Worm (Caenorhabditis elegans) whole organism, L2 larva: ENCODE data around the gene fbxb-72.

Source experiments
- C34F6.9 ChIP-seq: fragments of 150-350 bp; optimal IDR thresholded peaks from 2 replicates; lab custom pipeline; 2014; ENCODE audit warnings: missing biosample characterization, missing genetic modification characterization
- F13H6.1 ChIP-seq: sonication (generic microtip); optimal IDR thresholded peaks from 2 replicates; lab custom pipeline; 2016; ENCODE audit warnings: missing genetic modification characterization, missing compliant biosample characterization
- R02D3.7 ChIP-seq: fragments of 150-350 bp; optimal IDR thresholded peaks from 2 replicates; lab custom pipeline; 2014; ENCODE audit warnings: missing biosample characterization, missing genetic modification characterization
- Y55F3AM.14 ChIP-seq: fragments of 200-800 bp; sonication (Bioruptor generic); optimal IDR thresholded peaks from 2 replicates; lab custom pipeline; 2018; ENCODE audit warnings: mild to moderate bottlenecking, missing genetic modification characterization, missing compliant biosample characterization
- ZK546.5 ChIP-seq: sonication (generic microtip); optimal IDR thresholded peaks from 2 replicates; lab custom pipeline; 2017; ENCODE audit warnings: missing biosample characterization, missing genetic modification characterization
- alr-1 ChIP-seq: fragments of 150-350 bp; optimal IDR thresholded peaks from 2 replicates; lab custom pipeline; 2014; ENCODE audit warnings: missing biosample characterization, missing genetic modification characterization
- aly-2 ChIP-seq: fragments of 150-350 bp; optimal IDR thresholded peaks from 2 replicates; lab custom pipeline; 2014; ENCODE audit warnings: missing biosample characterization, missing genetic modification characterization
- ama-1 ChIP-seq: fragments of 150-350 bp; optimal IDR thresholded peaks from 2 replicates; lab custom pipeline; 2018; ENCODE audit warnings: inconsistent platforms
- ceh-16 ChIP-seq: fragments of 150-350 bp; optimal IDR thresholded peaks from 2 replicates; lab custom pipeline; 2014; ENCODE audit warnings: missing biosample characterization, missing genetic modification characterization
- ceh-82 ChIP-seq: fragments of 150-350 bp; optimal IDR thresholded peaks from 2 replicates; lab custom pipeline; 2014; ENCODE audit warnings: missing biosample characterization, missing genetic modification characterization
- egl-27 ChIP-seq: sonication (generic microtip); optimal IDR thresholded peaks from 3 replicates; lab custom pipeline; 2017; ENCODE audit warnings: missing biosample characterization, missing genetic modification reagents, missing genetic modification characterization
- elt-1 ChIP-seq: fragments of 150-350 bp; optimal IDR thresholded peaks from 2 replicates; lab custom pipeline; 2014; ENCODE audit warnings: missing biosample characterization, missing genetic modification characterization
- elt-3 ChIP-seq: sonication (generic microtip); optimal IDR thresholded peaks from 2 replicates; lab custom pipeline; 2017; ENCODE audit warnings: missing biosample characterization, missing genetic modification characterization
- fos-1 ChIP-seq: fragments of 150-350 bp; optimal IDR thresholded peaks from 2 replicates; lab custom pipeline; 2014; ENCODE audit warnings: missing biosample characterization, missing genetic modification characterization
- gmeb-1 ChIP-seq: fragments of 150-350 bp; optimal IDR thresholded peaks from 2 replicates; lab custom pipeline; 2014; ENCODE audit warnings: missing biosample characterization, missing genetic modification characterization
- lin-11 ChIP-seq: fragments of 150-350 bp; sonication (generic microtip); optimal IDR thresholded peaks from 2 replicates; lab custom pipeline; 2014; ENCODE audit warnings: missing biosample characterization, missing genetic modification characterization, inconsistent platforms, mixed read lengths
- lin-13 ChIP-seq: fragments of 150-350 bp; optimal IDR thresholded peaks from 2 replicates; lab custom pipeline; 2014; ENCODE audit warnings: missing biosample characterization, missing genetic modification reagents, missing genetic modification characterization
- mab-5 ChIP-seq: fragments of 150-350 bp; optimal IDR thresholded peaks from 2 replicates; lab custom pipeline; 2014; ENCODE audit warnings: missing biosample characterization, missing genetic modification characterization
- mbf-1 ChIP-seq: sonication (generic microtip); optimal IDR thresholded peaks from 2 replicates; lab custom pipeline; 2017; ENCODE audit warnings: missing biosample characterization, missing genetic modification characterization
- nhr-10 ChIP-seq: sonication (generic microtip); optimal IDR thresholded peaks from 2 replicates; lab custom pipeline; 2017; ENCODE audit warnings: missing biosample characterization, missing genetic modification characterization
- nhr-12 ChIP-seq: fragments of 150-350 bp; optimal IDR thresholded peaks from 2 replicates; lab custom pipeline; 2014; ENCODE audit warnings: missing biosample characterization, missing genetic modification characterization
- nhr-129 ChIP-seq: fragments of 150-350 bp; optimal IDR thresholded peaks from 2 replicates; lab custom pipeline; 2014; ENCODE audit warnings: missing biosample characterization, missing genetic modification characterization
- nhr-237 ChIP-seq: fragments of 150-350 bp; optimal IDR thresholded peaks from 2 replicates; lab custom pipeline; 2014; ENCODE audit warnings: missing biosample characterization, missing genetic modification characterization
- nhr-25 ChIP-seq: fragments of 150-350 bp; sonication (generic microtip); optimal IDR thresholded peaks from 3 replicates; lab custom pipeline; 2014; ENCODE audit warnings: missing biosample characterization, missing genetic modification characterization
- nhr-6 ChIP-seq: fragments of 150-350 bp; optimal IDR thresholded peaks from 2 replicates; lab custom pipeline; 2014; ENCODE audit warnings: missing biosample characterization, missing genetic modification characterization
- peb-1 ChIP-seq: fragments of 150-350 bp; optimal IDR thresholded peaks from 2 replicates; lab custom pipeline; 2014; ENCODE audit warnings: missing biosample characterization, missing genetic modification characterization
- sem-4 ChIP-seq: fragments of 150-350 bp; optimal IDR thresholded peaks from 2 replicates; lab custom pipeline; 2014; ENCODE audit warnings: missing biosample characterization, missing genetic modification reagents, missing genetic modification characterization
- skn-1 ChIP-seq: sonication (generic microtip); optimal IDR thresholded peaks from 2 replicates; lab custom pipeline; 2017; ENCODE audit warnings: missing biosample characterization, missing genetic modification characterization
- sma-3 ChIP-seq: sonication (generic microtip); optimal IDR thresholded peaks from 2 replicates; lab custom pipeline; 2016; ENCODE audit warnings: missing genetic modification reagents, missing genetic modification characterization, missing compliant biosample characterization
- sma-9 ChIP-seq, 2 experiments: fragments of 150-350 bp in 1 of 2; sonication (generic microtip) in 1 of 2; optimal IDR thresholded peaks; 2 replicates each; lab custom pipeline; 2014 to 2016; ENCODE audit warnings: missing genetic modification characterization in 2 of 2, mild to moderate bottlenecking in 1 of 2, missing biosample characterization in 1 of 2, missing compliant biosample characterization in 1 of 2, missing genetic modification reagents in 1 of 2, moderate library complexity in 1 of 2
- snpc-4 ChIP-seq: fragments of 150-350 bp; optimal IDR thresholded peaks from 2 replicates; lab custom pipeline; 2014; ENCODE audit warnings: missing biosample characterization, missing genetic modification characterization
- unc-39 ChIP-seq: fragments of 150-350 bp; optimal IDR thresholded peaks from 2 replicates; lab custom pipeline; 2014; ENCODE audit warnings: missing biosample characterization, missing genetic modification characterization
- unc-55 ChIP-seq: fragments of 150-350 bp; sonication (generic microtip); optimal IDR thresholded peaks from 3 replicates; lab custom pipeline; 2014; ENCODE audit warnings: missing biosample characterization, missing genetic modification reagents, missing genetic modification characterization
- zag-1 ChIP-seq: fragments of 150-350 bp; optimal IDR thresholded peaks from 2 replicates; lab custom pipeline; 2014; ENCODE audit warnings: missing biosample characterization, missing genetic modification characterization
- ztf-1 ChIP-seq: fragments of 200-800 bp; sonication (Bioruptor generic); conservative IDR thresholded peaks from 2 replicates; pipeline ENCODE4 v1.3.6; 2022; ENCODE audit warnings: missing genetic modification characterization, missing compliant biosample characterization
- ztf-11 ChIP-seq: sonication (generic microtip); optimal IDR thresholded peaks from 2 replicates; lab custom pipeline; 2017; ENCODE audit warnings: missing biosample characterization, missing genetic modification characterization
- ztf-4 ChIP-seq: fragments of 150-350 bp; optimal IDR thresholded peaks from 2 replicates; lab custom pipeline; 2014; ENCODE audit warnings: missing biosample characterization, missing genetic modification characterization

Gene fbxb-72

ce11 chrV:772210-772609 lies 48.5 kb upstream of the fbxb-72 start:
- TF ChIP-seq ZK546.5 (tag; lab: Kevin White, UChicago), result no peak
- TF ChIP-seq ztf-4 (tag; lab: Kevin White, UChicago), result no peak
- TF ChIP-seq mbf-1 (tag; lab: Kevin White, UChicago), result no peak
- TF ChIP-seq sma-9 (GFP tag; optimal IDR thresholded peaks at IDR 0.05; lab: Kevin White, UChicago), result no peak
- TF ChIP-seq sma-9 (tag; optimal IDR thresholded peaks at IDR 0.05; lab: Kevin White, UChicago), result no peak
- no peak for TF ChIP-seq ama-1
- TF ChIP-seq lin-13 (GFP tag; lab: Kevin White, UChicago), result no peak
- no peak for TF ChIP-seq F13H6.1 (tag; lab: Kevin White, UChicago)
- no peak for TF ChIP-seq nhr-12 (tag; lab: Kevin White, UChicago)
- no peak for TF ChIP-seq snpc-4 (tag; lab: Kevin White, UChicago)
- no peak for TF ChIP-seq zag-1 (tag; lab: Kevin White, UChicago)
- TF ChIP-seq nhr-6, result no peak
- TF ChIP-seq unc-55, result no peak
- no peak for TF ChIP-seq alr-1
- no peak for TF ChIP-seq R02D3.7
- no peak for TF ChIP-seq egl-27 (tag; lab: Kevin White, UChicago)
- TF ChIP-seq elt-1 (tag; lab: Kevin White, UChicago), result no peak
- TF ChIP-seq unc-39 (tag; lab: Kevin White, UChicago), result no peak
- no peak for TF ChIP-seq ceh-16 (tag; lab: Kevin White, UChicago)
- no peak for TF ChIP-seq aly-2

DNA sequence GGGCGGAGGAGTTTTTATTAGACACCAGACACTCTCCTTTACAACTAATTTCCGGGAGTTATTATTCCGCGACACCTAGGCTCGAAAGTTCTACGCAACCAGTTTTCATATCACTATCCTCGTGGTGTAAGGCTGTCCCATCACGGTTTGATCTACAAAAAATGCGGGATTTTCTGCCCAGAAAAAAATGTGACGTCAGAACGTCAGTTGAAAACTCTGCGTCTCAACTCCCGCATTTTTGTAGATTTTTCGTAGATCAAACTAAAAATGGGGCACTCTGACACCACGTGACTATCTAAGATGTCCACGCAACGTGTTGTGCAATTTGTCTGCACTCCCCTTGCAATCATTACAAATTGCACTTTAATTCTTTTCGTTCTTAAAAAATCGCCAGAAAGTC lies 41.0 kb upstream of the fbxb-72 start, which contains the start of gene str-238:
TSS of gene str-238 (plus strand) at position 301 of the 400 bp plus-strand sequence.
- TF ChIP-seq Y55F3AM.14 (GFP tag; lab: Kevin White, UChicago), result no peak
- TF ChIP-seq elt-3 (tag; lab: Kevin White, UChicago), result no peak
- TF ChIP-seq peb-1, result no peak
- TF ChIP-seq nhr-129, result no peak
- TF ChIP-seq nhr-25, result no peak
- TF ChIP-seq ztf-11 (tag; lab: Kevin White, UChicago), result no peak
- no peak for TF ChIP-seq nhr-12 (tag; lab: Kevin White, UChicago)
- no peak for TF ChIP-seq lin-13 (GFP tag; lab: Kevin White, UChicago)
- no peak for TF ChIP-seq ceh-82
- TF ChIP-seq ztf-4 (tag; lab: Kevin White, UChicago), result no peak
- no peak for TF ChIP-seq nhr-10

DNA sequence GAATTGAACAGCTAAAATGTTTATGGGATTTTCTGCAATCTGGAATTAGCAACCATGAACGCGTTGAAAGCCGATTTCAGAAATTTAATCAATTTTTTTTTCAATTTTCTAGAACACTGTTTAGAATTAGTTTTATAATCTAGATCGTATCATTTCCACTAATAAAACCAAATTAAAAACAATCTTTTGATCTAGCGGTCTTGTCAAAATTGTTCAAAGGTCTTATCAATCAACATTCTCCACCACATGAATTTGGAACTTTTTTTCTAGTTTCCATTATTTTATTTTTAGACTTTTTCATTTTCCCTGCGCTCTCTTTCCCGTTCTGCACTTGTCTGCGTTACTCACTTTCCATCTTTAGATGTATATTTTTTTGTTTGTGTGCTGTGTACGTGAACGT lies 38.6 kb upstream of the fbxb-72 start, which contains the start of gene srp-2:
TSS of gene srp-2 (plus strand) at position 301 of the 400 bp plus-strand sequence.
- no peak for TF ChIP-seq gmeb-1 (tag; lab: Kevin White, UChicago)
- no peak for TF ChIP-seq unc-39 (tag; lab: Kevin White, UChicago)
- TF ChIP-seq mab-5 (tag; lab: Kevin White, UChicago), result no peak
- TF ChIP-seq zag-1 (tag; lab: Kevin White, UChicago), result no peak
- TF ChIP-seq egl-27 (tag; lab: Kevin White, UChicago), result no peak
- TF ChIP-seq snpc-4 (tag; lab: Kevin White, UChicago), result no peak
- TF ChIP-seq mbf-1 (tag; lab: Kevin White, UChicago), result no peak
- no peak for TF ChIP-seq ama-1

DNA sequence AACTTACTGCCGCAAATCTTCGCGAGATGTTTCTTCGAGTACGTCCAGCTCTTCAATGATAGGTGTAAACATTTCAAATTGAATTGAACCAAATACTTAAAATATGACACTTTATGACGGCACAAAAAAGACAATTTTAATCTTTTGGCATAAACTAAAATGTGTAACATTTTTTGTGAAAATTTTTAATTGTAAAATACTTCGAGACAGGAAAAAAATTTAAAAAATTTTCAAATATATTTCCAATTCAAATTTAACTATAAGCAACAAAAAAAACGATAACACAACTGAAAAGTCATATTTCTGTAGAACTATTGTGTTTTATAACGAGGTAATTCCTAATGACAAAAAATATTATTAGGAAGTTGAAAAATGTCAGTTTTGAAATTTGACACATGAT lies 38.1 kb upstream of the fbxb-72 start, which contains the start of gene C05E4.12:
TSS of gene C05E4.12 (minus strand) at position 101 of the 400 bp plus-strand sequence.
- TF ChIP-seq mab-5 (tag; lab: Kevin White, UChicago) (no peak), unc-39 (tag; lab: Kevin White, UChicago) (no peak), nhr-129 (no peak), zag-1 (tag; lab: Kevin White, UChicago) (no peak), nhr-12 (tag; lab: Kevin White, UChicago) (no peak), C34F6.9 (tag; lab: Kevin White, UChicago) (no peak), ztf-4 (tag; lab: Kevin White, UChicago) (no peak), sma-3 (no peak), Y55F3AM.14 (GFP tag; lab: Kevin White, UChicago) (no peak), sem-4 (no peak), elt-3 (tag; lab: Kevin White, UChicago) (no peak), alr-1 (no peak), nhr-25 (no peak), ztf-1 (GFP tag; lab: Robert Waterston, UW) (no peak), fos-1 (tag; lab: Kevin White, UChicago) (no peak), nhr-237 (tag; lab: Kevin White, UChicago) (no peak), lin-13 (GFP tag; lab: Kevin White, UChicago) (no peak), lin-11 (tag; lab: Kevin White, UChicago) (no peak), skn-1 (tag; lab: Kevin White, UChicago) (no peak)
